Fruit fly (Drosophila melanogaster) whole organism, embryonic: Measurements from ENCODE around the gene CG4820.

Source experiments
- Atf-2 ChIP-seq: fragments of 200-800 bp; sonication (Bioruptor generic); optimal IDR thresholded peaks from 2 replicates; lab custom pipeline; 2016; ENCODE audit warnings: missing biosample characterization, missing genetic modification characterization
- CG10209 ChIP-seq: fragments of 200-800 bp; sonication (Bioruptor generic); optimal IDR thresholded peaks from 3 replicates; lab custom pipeline; 2017; ENCODE audit warnings: missing biosample characterization, mild to moderate bottlenecking, missing genetic modification characterization, missing genetic modification reagents
- CG10565 ChIP-seq: fragments of 200-800 bp; sonication (Bioruptor generic); optimal IDR thresholded peaks from 3 replicates; lab custom pipeline; 2016; ENCODE audit warnings: missing biosample characterization, mild to moderate bottlenecking, missing genetic modification characterization
- CG12071 ChIP-seq: fragments of 200-800 bp; sonication (Bioruptor generic); optimal IDR thresholded peaks from 3 replicates; lab custom pipeline; 2018; ENCODE audit warnings: missing biosample characterization, mild to moderate bottlenecking, missing genetic modification characterization
- CG12219 ChIP-seq: fragments of 200-800 bp; sonication (Bioruptor generic); optimal IDR thresholded peaks from 3 replicates; lab custom pipeline; 2018; ENCODE audit warnings: missing biosample characterization, mild to moderate bottlenecking, missing genetic modification characterization
- CG12299 ChIP-seq: fragments of 200-800 bp; sonication (Bioruptor generic); optimal IDR thresholded peaks from 2 replicates; lab custom pipeline; 2018; ENCODE audit warnings: missing biosample characterization, mild to moderate bottlenecking, missing genetic modification characterization
- CG14050 ChIP-seq: fragments of 200-800 bp; sonication (Bioruptor generic); IDR thresholded peaks from 3 replicates; pipeline ENCODE4 v1.3.6; 2022; ENCODE audit warnings: missing biosample characterization, missing genetic modification characterization
- CG14860 ChIP-seq: fragments of 200-800 bp; sonication (Bioruptor generic); IDR thresholded peaks from 3 replicates; pipeline ENCODE4 v1.3.6; 2022; ENCODE audit warnings: missing biosample characterization, missing genetic modification characterization; ENCODE audit not compliant: partially characterized antibody
- CG14965 ChIP-seq: fragments of 200-800 bp; sonication (Bioruptor generic); optimal IDR thresholded peaks from 2 replicates; lab custom pipeline; 2016; ENCODE audit warnings: missing biosample characterization, missing genetic modification characterization, borderline replicate concordance
- CG15011 ChIP-seq: fragments of 200-800 bp; sonication (Bioruptor generic); optimal IDR thresholded peaks from 3 replicates; lab custom pipeline; 2018; ENCODE audit warnings: missing biosample characterization, mild to moderate bottlenecking, missing genetic modification characterization
- CG15601 ChIP-seq: fragments of 200-800 bp; sonication (Bioruptor generic); optimal IDR thresholded peaks from 3 replicates; lab custom pipeline; 2019; ENCODE audit warnings: missing biosample characterization, mild to moderate bottlenecking, missing genetic modification characterization, moderate library complexity
- CG16815 ChIP-seq: fragments of 200-800 bp; sonication (Bioruptor generic); optimal IDR thresholded peaks from 3 replicates; lab custom pipeline; 2017; ENCODE audit warnings: missing biosample characterization, mild to moderate bottlenecking, missing genetic modification characterization
- CG1832 ChIP-seq: fragments of 200-800 bp; sonication (Bioruptor generic); optimal IDR thresholded peaks from 2 replicates; lab custom pipeline; 2017; ENCODE audit warnings: missing biosample characterization, mild to moderate bottlenecking, missing genetic modification characterization, inconsistent platforms
- CG30403 ChIP-seq: fragments of 200-800 bp; sonication (Bioruptor generic); optimal IDR thresholded peaks from 3 replicates; lab custom pipeline; 2016; ENCODE audit warnings: missing biosample characterization, missing genetic modification characterization
- CG3281 ChIP-seq: fragments of 200-800 bp; sonication (Bioruptor generic); optimal IDR thresholded peaks from 3 replicates; lab custom pipeline; 2017; ENCODE audit warnings: missing biosample characterization, mild to moderate bottlenecking, missing genetic modification characterization
- CG3995 ChIP-seq: fragments of 200-800 bp; sonication (Bioruptor generic); optimal IDR thresholded peaks from 3 replicates; lab custom pipeline; 2016; ENCODE audit warnings: missing biosample characterization, missing genetic modification characterization
- CG4328 ChIP-seq: fragments of 200-800 bp; sonication (Bioruptor generic); optimal IDR thresholded peaks from 3 replicates; lab custom pipeline; 2017; ENCODE audit warnings: missing biosample characterization, missing genetic modification reagents, missing genetic modification characterization
- CG6854 ChIP-seq: fragments of 200-800 bp; sonication (Bioruptor generic); optimal IDR thresholded peaks from 3 replicates; lab custom pipeline; 2017; ENCODE audit warnings: missing biosample characterization, mild to moderate bottlenecking, missing genetic modification characterization
- CG7745 ChIP-seq: fragments of 200-800 bp; sonication (Bioruptor generic); optimal IDR thresholded peaks from 2 replicates; lab custom pipeline; 2018; ENCODE audit warnings: missing biosample characterization, mild to moderate bottlenecking, missing genetic modification characterization, moderate library complexity
- CG7786 ChIP-seq: fragments of 200-800 bp; sonication (Bioruptor generic); optimal IDR thresholded peaks from 2 replicates; lab custom pipeline; 2016; ENCODE audit warnings: missing biosample characterization, missing genetic modification characterization
- CG8359 ChIP-seq: fragments of 200-800 bp; sonication (Bioruptor generic); optimal IDR thresholded peaks from 2 replicates; lab custom pipeline; 2017; ENCODE audit warnings: missing biosample characterization, mild to moderate bottlenecking, missing genetic modification characterization, borderline replicate concordance
- CG8944 ChIP-seq: fragments of 200-800 bp; sonication (Bioruptor generic); optimal IDR thresholded peaks from 3 replicates; lab custom pipeline; 2016; ENCODE audit warnings: missing biosample characterization, missing genetic modification characterization
- CG9609 ChIP-seq: fragments of 200-800 bp; sonication (Bioruptor generic); optimal IDR thresholded peaks from 3 replicates; lab custom pipeline; 2016; ENCODE audit warnings: missing biosample characterization, missing genetic modification characterization
- Chrac-16 ChIP-seq: fragments of 200-800 bp; sonication (Bioruptor generic); optimal IDR thresholded peaks from 3 replicates; lab custom pipeline; 2016; ENCODE audit warnings: missing biosample characterization, missing genetic modification characterization
- D ChIP-seq, 2 experiments: fragments of 200-800 bp in 1 of 2; fragments of >200 bp in 1 of 2; sonication (Bioruptor generic) in 1 of 2; optimal IDR thresholded peaks; 2 replicates in 1 of 2; 3 replicates in 1 of 2; lab custom pipeline; 2017; ENCODE audit warnings: mild to moderate bottlenecking in 1 of 2, missing biosample characterization in 1 of 2, missing genetic modification characterization in 1 of 2, missing genetic modification reagents in 1 of 2
- ERR ChIP-seq: fragments of 200-800 bp; sonication (Bioruptor generic); optimal IDR thresholded peaks from 2 replicates; lab custom pipeline; 2016; ENCODE audit warnings: missing biosample characterization, missing genetic modification characterization
- H2.0 ChIP-seq: fragments of 200-800 bp; sonication (Bioruptor generic); IDR thresholded peaks from 2 replicates; pipeline ENCODE4 v1.3.6; 2022; ENCODE audit warnings: missing biosample characterization, missing genetic modification characterization
- HLH54F ChIP-seq: fragments of 200-800 bp; sonication (Bioruptor generic); optimal IDR thresholded peaks from 3 replicates; lab custom pipeline; 2016; ENCODE audit warnings: missing biosample characterization, missing genetic modification characterization
- Hsf ChIP-seq: fragments of 200-800 bp; sonication (Bioruptor generic); optimal IDR thresholded peaks from 3 replicates; lab custom pipeline; 2016; ENCODE audit warnings: missing biosample characterization, missing genetic modification characterization
- Lhr ChIP-seq: fragments of 200-800 bp; sonication (Bioruptor generic); optimal IDR thresholded peaks from 3 replicates; lab custom pipeline; 2017; ENCODE audit warnings: mild to moderate bottlenecking, missing biosample characterization, missing genetic modification reagents, missing genetic modification characterization
- NFAT ChIP-seq: fragments of 200-800 bp; sonication (Bioruptor generic); IDR thresholded peaks from 2 replicates; pipeline ENCODE4 v1.3.6; 2022; ENCODE audit warnings: missing biosample characterization, missing genetic modification characterization
- NfI ChIP-seq: fragments of 200-800 bp; sonication (Bioruptor generic); optimal IDR thresholded peaks from 3 replicates; lab custom pipeline; 2018; ENCODE audit warnings: missing biosample characterization, mild to moderate bottlenecking, missing genetic modification characterization, moderate library complexity
- Tbp ChIP-seq: fragments of >200 bp; optimal IDR thresholded peaks from 2 replicates; lab custom pipeline; 2018; ENCODE audit warnings: missing biosample characterization, missing genetic modification characterization
- Trl ChIP-seq, 3 experiments: fragments of >200 bp in 2 of 3; fragments of 200-800 bp in 1 of 3; sonication (Bioruptor generic) in 1 of 3; optimal IDR thresholded peaks; 2 replicates in 1 of 3; 3 replicates in 2 of 3; lab custom pipeline; 2016 to 2017; ENCODE audit warnings: missing biosample characterization in 1 of 3, missing genetic modification characterization in 1 of 3
- aop ChIP-seq: fragments of 200-800 bp; sonication (Bioruptor generic); IDR thresholded peaks from 2 replicates; pipeline ENCODE4 v1.3.6; 2022; ENCODE audit warnings: missing biosample characterization, missing genetic modification characterization
- bab2 ChIP-seq: fragments of 200-800 bp; sonication (Bioruptor generic); optimal IDR thresholded peaks from 2 replicates; lab custom pipeline; 2016; ENCODE audit warnings: missing biosample characterization, missing genetic modification characterization
- caup ChIP-seq: fragments of 200-800 bp; sonication (Bioruptor generic); optimal IDR thresholded peaks from 3 replicates; lab custom pipeline; 2017; ENCODE audit warnings: missing biosample characterization, mild to moderate bottlenecking, missing genetic modification characterization, moderate library complexity; ENCODE audit not compliant: severe bottlenecking
- cg ChIP-seq: fragments of 200-800 bp; sonication (Bioruptor generic); optimal IDR thresholded peaks from 3 replicates; lab custom pipeline; 2019; ENCODE audit warnings: missing biosample characterization, mild to moderate bottlenecking, missing genetic modification characterization, moderate library complexity
- ci ChIP-seq: fragments of 200-800 bp; sonication (Bioruptor generic); IDR thresholded peaks from 3 replicates; pipeline ENCODE4 v1.3.6; 2022; ENCODE audit warnings: missing biosample characterization, missing genetic modification characterization
- dmrt11E ChIP-seq: fragments of 200-800 bp; sonication (Bioruptor generic); optimal IDR thresholded peaks from 3 replicates; lab custom pipeline; 2018; ENCODE audit warnings: missing biosample characterization, mild to moderate bottlenecking, missing genetic modification characterization, moderate library complexity
- fd102C ChIP-seq: fragments of 200-800 bp; sonication (Bioruptor generic); optimal IDR thresholded peaks from 2 replicates; lab custom pipeline; 2018; ENCODE audit warnings: missing biosample characterization, mild to moderate bottlenecking, missing genetic modification characterization, moderate library complexity
- grn ChIP-seq: fragments of 200-800 bp; sonication (Bioruptor generic); optimal IDR thresholded peaks from 3 replicates; lab custom pipeline; 2017; ENCODE audit warnings: missing biosample characterization, missing genetic modification characterization
- jumu ChIP-seq: fragments of 200-800 bp; sonication (Bioruptor generic); optimal IDR thresholded peaks from 3 replicates; lab custom pipeline; 2016; ENCODE audit warnings: missing biosample characterization, missing genetic modification characterization
- otp ChIP-seq: fragments of 200-800 bp; sonication (Bioruptor generic); IDR thresholded peaks from 3 replicates; pipeline ENCODE4, ENCODE4 v1.3.6; 2022; ENCODE audit warnings: missing biosample characterization, missing genetic modification characterization
- pros ChIP-seq: fragments of 200-800 bp; sonication (Bioruptor generic); optimal IDR thresholded peaks from 3 replicates; lab custom pipeline; 2019; ENCODE audit warnings: missing biosample characterization, mild to moderate bottlenecking, missing genetic modification characterization, moderate library complexity
- pzg ChIP-seq: fragments of 200-800 bp; sonication (Bioruptor generic); optimal IDR thresholded peaks from 3 replicates; lab custom pipeline; 2018; ENCODE audit warnings: missing biosample characterization, mild to moderate bottlenecking, missing genetic modification characterization, moderate library complexity
- sim ChIP-seq: fragments of 200-800 bp; sonication (Bioruptor generic); IDR thresholded peaks from 2 replicates; pipeline ENCODE4 v1.3.6; 2022; ENCODE audit warnings: missing biosample characterization, missing genetic modification characterization
- usp ChIP-seq: fragments of >200 bp; optimal IDR thresholded peaks from 2 replicates; lab custom pipeline; 2017; ENCODE audit warnings: missing biosample characterization, missing genetic modification characterization
- zen2 ChIP-seq: fragments of 200-800 bp; sonication (Bioruptor generic); IDR thresholded peaks from 3 replicates; pipeline ENCODE4 v1.3.6; 2022; ENCODE audit warnings: missing biosample characterization, missing genetic modification characterization; ENCODE audit not compliant: partially characterized antibody

The CG4820 gene

dm6 chr3R:11216156-11216630 is at the start of gene CG4820, which contains the start of gene RpS25 (continued):
- TF ChIP-seq ERR (GFP tag; lab: Kevin White, UChicago) (peak; percentile 77), usp (GFP tag; lab: Kevin White, UChicago) (no peak), dmrt11E (tag; lab: Kevin White, UChicago) (peak; percentile 85), CG30403 (GFP tag; lab: Kevin White, UChicago) (peak; percentile 85), HLH54F (peak; percentile 84), NfI (peak; percentile 96), pzg (GFP tag; lab: Kevin White, UChicago) (peak; percentile 98), CG14050 (peak; percentile 85), Trl (optimal IDR thresholded peaks at IDR 0.05; lab: Kevin White, UChicago) (no peak), Trl (GFP tag; optimal IDR thresholded peaks at IDR 0.05; lab: Kevin White, UChicago) (peak; percentile 96), otp (GFP tag; lab: Robert Waterston, UW) (peak; percentile 90), Tbp (GFP tag; lab: Kevin White, UChicago) (peak; percentile 55), CG1832 (no peak), grn (GFP tag; lab: Kevin White, UChicago) (peak; percentile 76), caup (peak; percentile 97), CG12299 (tag; lab: Kevin White, UChicago) (peak; percentile 90), CG3995 (GFP tag; lab: Kevin White, UChicago) (peak; percentile 79), CG12071 (GFP tag; lab: Kevin White, UChicago) (peak; percentile 94), CG14860 (peak; percentile 77), CG6854 (GFP tag; lab: Kevin White, UChicago) (peak; percentile 90), Lhr (GFP tag; lab: Kevin White, UChicago) (peak; percentile 90), CG10209 (GFP tag; lab: Kevin White, UChicago) (peak; percentile 93), bab2 (GFP tag; lab: Kevin White, UChicago) (peak; percentile 75), CG7786 (peak; percentile 81), jumu (peak; percentile 81), pros (GFP tag; lab: Kevin White, UChicago) (peak; percentile 2), Chrac-16 (GFP tag; lab: Kevin White, UChicago) (peak; percentile 58), NFAT (peak; percentile 89), CG4328 (GFP tag; lab: Kevin White, UChicago) (peak; percentile 94), H2.0 (GFP tag; lab: Robert Waterston, UW) (peak; percentile 84), fd102C (GFP tag; lab: Kevin White, UChicago) (peak; percentile 87), ci (GFP tag; lab: Robert Waterston, UW) (peak; percentile 96), CG12219 (GFP tag; lab: Kevin White, UChicago) (peak; percentile 90), Atf-2 (GFP tag; lab: Kevin White, UChicago) (peak; percentile 89), aop (0 out of 2 replicates have a peak, but pooled peaks have one; percentile 15), CG8359 (GFP tag; lab: Kevin White, UChicago) (peak; percentile 84), CG3281 (GFP tag; lab: Kevin White, UChicago) (peak; percentile 95), CG15601 (peak; percentile 93), Hsf (GFP tag; lab: Kevin White, UChicago) (peak; percentile 92), CG16815 (GFP tag; lab: Kevin White, UChicago) (peak; percentile 57), D (optimal IDR thresholded peaks at IDR 0.05; lab: Kevin White, UChicago) (no peak), D (GFP tag; optimal IDR thresholded peaks at IDR 0.05; lab: Kevin White, UChicago) (peak; percentile 86), CG14965 (GFP tag; lab: Kevin White, UChicago) (peak; percentile 66), zen2 (peak; percentile 67; the same call in 2 of the 3 replicates), CG9609 (GFP tag; lab: Kevin White, UChicago) (peak; percentile 89), sim (GFP tag; lab: Robert Waterston, UW) (peak; percentile 71), CG7745 (tag; lab: Kevin White, UChicago) (peak; percentile 39), CG10565 (peak; percentile 59), CG8944 (GFP tag; lab: Kevin White, UChicago) (peak; percentile 80), cg (GFP tag; lab: Kevin White, UChicago) (no peak), CG15011 (peak; percentile 91)
